ENCODE assay signal across 2 fruit fly cellular contexts in genomic region chr2L:14252271-14252870, dm6.
TF ChIP-seq lines count a peak whose summit lies in the region.

No protein-coding gene starts in this region.

TF ChIP-seq in whole organism, embryonic, 481 proteins besides CTCF, POLR2A, EP300 and RAD21 (continued from another document and continues in another):
- TF ChIP-seq ato (GFP tag; IDR thresholded peaks at IDR 0.05; lab: Robert Waterston, UW; ENCODE audit: partially characterized antibody) (no peak), ham (GFP tag; IDR thresholded peaks at IDR 0.05; lab: Robert Waterston, UW) (no peak), jigr1 (GFP tag; IDR thresholded peaks at IDR 0.05; lab: Robert Waterston, UW) (no peak), CG17802 (tag; optimal IDR thresholded peaks at IDR 0.05; lab: Kevin White, UChicago) (no peak), CG6791 (GFP tag; IDR thresholded peaks at IDR 0.05; lab: Robert Waterston, UW; ENCODE audit: partially characterized antibody) (no peak), Sry-β (GFP tag; optimal IDR thresholded peaks at IDR 0.05; lab: Kevin White, UChicago) (no peak), sens-2 (GFP tag; IDR thresholded peaks at IDR 0.05; lab: Robert Waterston, UW) (no peak), MBD-R2 (GFP tag; IDR thresholded peaks at IDR 0.05; lab: Robert Waterston, UW) (no peak), pan (optimal IDR thresholded peaks at IDR 0.05; lab: Kevin White, UChicago) (no peak), pan (GFP tag; optimal IDR thresholded peaks at IDR 0.05 in 1 of 2, IDR thresholded peaks at IDR 0.05 in 1 of 2) (no peak), kni (GFP tag; optimal IDR thresholded peaks at IDR 0.05; lab: Kevin White, UChicago) (no peak), CG6272 (GFP tag; IDR thresholded peaks at IDR 0.05; lab: Robert Waterston, UW) (no peak), CG9932 (GFP tag; IDR thresholded peaks at IDR 0.05; lab: Robert Waterston, UW) (no peak), CG3995 (GFP tag; optimal IDR thresholded peaks at IDR 0.05; lab: Kevin White, UChicago) (peak; percentile 90), Trl (optimal IDR thresholded peaks at IDR 0.05; lab: Kevin White, UChicago) (no peak), Trl (GFP tag; optimal IDR thresholded peaks at IDR 0.05; lab: Kevin White, UChicago) (no peak), CG4707 (GFP tag; optimal IDR thresholded peaks at IDR 0.05; lab: Kevin White, UChicago) (no peak), CG6813 (GFP tag; optimal IDR thresholded peaks at IDR 0.05; lab: Kevin White, UChicago) (no peak), zen (tag; optimal IDR thresholded peaks at IDR 0.05; lab: Kevin White, UChicago) (peak; percentile 58), Meics (GFP tag; optimal IDR thresholded peaks at IDR 0.05; lab: Kevin White, UChicago) (peak; percentile 16), kay (GFP tag; optimal IDR thresholded peaks at IDR 0.05; lab: Kevin White, UChicago) (no peak), CG8290 (GFP tag; optimal IDR thresholded peaks at IDR 0.05; lab: Kevin White, UChicago) (peak; percentile 32), CG8290 (tag; optimal IDR thresholded peaks at IDR 0.05; lab: Kevin White, UChicago) (no peak), Rfx (GFP tag; IDR thresholded peaks at IDR 0.05; lab: Robert Waterston, UW) (no peak), Camta (GFP tag; optimal IDR thresholded peaks at IDR 0.05; lab: Kevin White, UChicago) (no peak), Awh (GFP tag; IDR thresholded peaks at IDR 0.05; lab: Robert Waterston, UW) (no peak), shn (GFP tag; optimal IDR thresholded peaks at IDR 0.05; lab: Kevin White, UChicago) (no peak), psq (GFP tag; optimal IDR thresholded peaks at IDR 0.05; lab: Kevin White, UChicago) (no peak), CG11085 (GFP tag; IDR thresholded peaks at IDR 0.05; lab: Robert Waterston, UW) (no peak), CG8281 (tag; optimal IDR thresholded peaks at IDR 0.05; lab: Kevin White, UChicago) (no peak), CG14014 (GFP tag; IDR thresholded peaks at IDR 0.05; lab: Robert Waterston, UW) (no peak), CG13123 (GFP tag; optimal IDR thresholded peaks at IDR 0.05; lab: Kevin White, UChicago) (no peak), p53 (GFP tag; optimal IDR thresholded peaks at IDR 0.05; lab: Kevin White, UChicago) (no peak), sna (GFP tag; IDR thresholded peaks at IDR 0.05; lab: Robert Waterston, UW; ENCODE audit: partially characterized antibody) (no peak), Dek (tag; optimal IDR thresholded peaks at IDR 0.05; lab: Kevin White, UChicago) (peak; percentile 38), oc (tag; optimal IDR thresholded peaks at IDR 0.05; lab: Kevin White, UChicago) (no peak), kah (GFP tag; optimal IDR thresholded peaks at IDR 0.05; lab: Kevin White, UChicago) (no peak), Xbp1 (GFP tag; optimal IDR thresholded peaks at IDR 0.05; lab: Kevin White, UChicago) (peak; percentile 27), CG3163 (GFP tag; optimal IDR thresholded peaks at IDR 0.05; lab: Kevin White, UChicago) (no peak), CG18262 (tag; optimal IDR thresholded peaks at IDR 0.05; lab: Kevin White, UChicago) (peak; percentile 72), lola (GFP tag; optimal IDR thresholded peaks at IDR 0.05; lab: Kevin White, UChicago) (peak in 1 of 3 experiments; percentile 4), NK7.1 (GFP tag; optimal IDR thresholded peaks at IDR 0.05; lab: Kevin White, UChicago) (no peak), CG33557 (GFP tag; optimal IDR thresholded peaks at IDR 0.05; lab: Kevin White, UChicago) (no peak), Hr78 (GFP tag; optimal IDR thresholded peaks at IDR 0.05; lab: Kevin White, UChicago) (no peak), Bteb2 (GFP tag; optimal IDR thresholded peaks at IDR 0.05; lab: Kevin White, UChicago) (no peak), Asciz (GFP tag; optimal IDR thresholded peaks at IDR 0.05; lab: Kevin White, UChicago) (peak; percentile 6), ERR (GFP tag; optimal IDR thresholded peaks at IDR 0.05; lab: Kevin White, UChicago) (no peak), CG1832 (GFP tag; optimal IDR thresholded peaks at IDR 0.05; lab: Kevin White, UChicago) (no peak), Sox102F (GFP tag; optimal IDR thresholded peaks at IDR 0.05; lab: Kevin White, UChicago) (peak; percentile 66), sob (GFP tag; IDR thresholded peaks at IDR 0.05; lab: Robert Waterston, UW) (no peak), CG12155 (GFP tag; optimal IDR thresholded peaks at IDR 0.05; lab: Kevin White, UChicago) (no peak), ranshi (GFP tag; IDR thresholded peaks at IDR 0.05; lab: Robert Waterston, UW) (no peak; the same call in 1 of the 2 replicates), Elba2 (GFP tag; optimal IDR thresholded peaks at IDR 0.05; lab: Kevin White, UChicago) (no peak), chn (GFP tag; optimal IDR thresholded peaks at IDR 0.05; lab: Kevin White, UChicago) (no peak), ewg (GFP tag; optimal IDR thresholded peaks at IDR 0.05; lab: Kevin White, UChicago) (no peak), Ptx1 (GFP tag; IDR thresholded peaks at IDR 0.05; lab: Robert Waterston, UW) (peak; percentile 52), CG31441 (GFP tag; IDR thresholded peaks at IDR 0.05; lab: Robert Waterston, UW) (peak; percentile 74), zfh1 (GFP tag; IDR thresholded peaks at IDR 0.05; lab: Robert Waterston, UW) (no peak), CG4424 (GFP tag; optimal IDR thresholded peaks at IDR 0.05; lab: Kevin White, UChicago) (peak; percentile 32), phol (tag; optimal IDR thresholded peaks at IDR 0.05; lab: Kevin White, UChicago) (peak; percentile 75), CG10565 (GFP tag; optimal IDR thresholded peaks at IDR 0.05; lab: Kevin White, UChicago) (no peak), eyg (GFP tag; optimal IDR thresholded peaks at IDR 0.05; lab: Kevin White, UChicago) (no peak), CG33213 (GFP tag; optimal IDR thresholded peaks at IDR 0.05; lab: Kevin White, UChicago) (no peak), exex (tag; optimal IDR thresholded peaks at IDR 0.05; lab: Kevin White, UChicago) (no peak), CG12659 (GFP tag; optimal IDR thresholded peaks at IDR 0.05; lab: Kevin White, UChicago) (peak; percentile 36), dan (GFP tag; IDR thresholded peaks at IDR 0.05; lab: Robert Waterston, UW) (no peak), cas (GFP tag; IDR thresholded peaks at IDR 0.05; lab: Robert Waterston, UW) (no peak), fru (optimal IDR thresholded peaks at IDR 0.05; lab: Kevin White, UChicago) (no peak), CG9817 (tag; optimal IDR thresholded peaks at IDR 0.05; lab: Kevin White, UChicago) (peak; percentile 9), NfI (GFP tag; optimal IDR thresholded peaks at IDR 0.05; lab: Kevin White, UChicago) (no peak)

TF ChIP-seq in whole organism, prepupa, 60 proteins besides CTCF, POLR2A, EP300 and RAD21 (continued from another document):
- TF ChIP-seq salr (GFP tag; optimal IDR thresholded peaks at IDR 0.05; lab: Kevin White, UChicago) (peak in 1 of 2 experiments; percentile 14), CG7368 (GFP tag; optimal IDR thresholded peaks at IDR 0.05; lab: Kevin White, UChicago) (no peak), cyc (GFP tag; optimal IDR thresholded peaks at IDR 0.05; lab: Kevin White, UChicago) (no peak), Smox (GFP tag; optimal IDR thresholded peaks at IDR 0.05; lab: Kevin White, UChicago) (no peak), CG4318 (GFP tag; optimal IDR thresholded peaks at IDR 0.05; lab: Kevin White, UChicago) (peak; percentile 1), CG16779 (tag; optimal IDR thresholded peaks at IDR 0.05; lab: Kevin White, UChicago) (no peak), Gug (GFP tag; IDR thresholded peaks at IDR 0.05; lab: Robert Waterston, UW) (no peak), CG6276 (GFP tag; optimal IDR thresholded peaks at IDR 0.05; lab: Kevin White, UChicago) (no peak), Eip75B (GFP tag; optimal IDR thresholded peaks at IDR 0.05; lab: Kevin White, UChicago) (no peak), CG6792 (GFP tag; optimal IDR thresholded peaks at IDR 0.05; lab: Kevin White, UChicago) (peak; percentile 7), acj6 (GFP tag; optimal IDR thresholded peaks at IDR 0.05; lab: Kevin White, UChicago) (peak; percentile 18), CG8119 (GFP tag; IDR thresholded peaks at IDR 0.05; lab: Robert Waterston, UW) (peak; percentile 27; the same call in 2 of the 3 replicates), Eip78C (GFP tag; lab: Kevin White, UChicago) (peak; percentile 79), Ets96B (tag; optimal IDR thresholded peaks at IDR 0.05; lab: Kevin White, UChicago) (peak; percentile 50), Hr39 (GFP tag; optimal IDR thresholded peaks at IDR 0.05; lab: Kevin White, UChicago) (no peak), achi (GFP tag; optimal IDR thresholded peaks at IDR 0.05; lab: Kevin White, UChicago) (peak; percentile 31), fd85E (GFP tag; optimal IDR thresholded peaks at IDR 0.05; lab: Kevin White, UChicago) (no peak), Blimp-1 (GFP tag; optimal IDR thresholded peaks at IDR 0.05; lab: Kevin White, UChicago) (no peak), fkh (GFP tag; optimal IDR thresholded peaks at IDR 0.05; lab: Kevin White, UChicago) (no peak), CG11902 (GFP tag; optimal IDR thresholded peaks at IDR 0.05; lab: Kevin White, UChicago) (no peak), Sox15 (GFP tag; optimal IDR thresholded peaks at IDR 0.05; lab: Kevin White, UChicago) (no peak), esn (GFP tag; optimal IDR thresholded peaks at IDR 0.05; lab: Kevin White, UChicago) (peak; percentile 24), dsx (GFP tag; optimal IDR thresholded peaks at IDR 0.05; lab: Kevin White, UChicago; ENCODE audit: poor library complexity, severe bottlenecking) (peak; percentile 87), pdm3 (GFP tag; optimal IDR thresholded peaks at IDR 0.05; lab: Kevin White, UChicago) (peak; percentile 38), ss (GFP tag; optimal IDR thresholded peaks at IDR 0.05; lab: Kevin White, UChicago) (no peak), Ets21C (GFP tag; optimal IDR thresholded peaks at IDR 0.05; lab: Kevin White, UChicago) (no peak), CG6163 (GFP tag; IDR thresholded peaks at IDR 0.05; lab: Robert Waterston, UW) (peak; percentile 41; the same call in 1 of the 3 replicates), CG8319 (GFP tag; optimal IDR thresholded peaks at IDR 0.05; lab: Kevin White, UChicago) (no peak), topi (GFP tag; optimal IDR thresholded peaks at IDR 0.05; lab: Kevin White, UChicago) (peak; percentile 39), Met (GFP tag; optimal IDR thresholded peaks at IDR 0.05; lab: Kevin White, UChicago) (peak; percentile 42), CG32006 (GFP tag; optimal IDR thresholded peaks at IDR 0.05; lab: Kevin White, UChicago) (peak; percentile 39), eg (GFP tag; IDR thresholded peaks at IDR 0.05; lab: Robert Waterston, UW) (no peak), dac (GFP tag; optimal IDR thresholded peaks at IDR 0.05; lab: Kevin White, UChicago) (no peak), Hr38 (GFP tag; optimal IDR thresholded peaks at IDR 0.05; lab: Kevin White, UChicago) (no peak), CG11762 (GFP tag; optimal IDR thresholded peaks at IDR 0.05; lab: Kevin White, UChicago; ENCODE audit: insufficient read depth) (no peak), CG6808 (GFP tag; optimal IDR thresholded peaks at IDR 0.05; lab: Kevin White, UChicago) (no peak), svp (GFP tag; lab: Kevin White, UChicago) (peak; percentile 66), CG34406 (GFP tag; optimal IDR thresholded peaks at IDR 0.05; lab: Kevin White, UChicago) (peak; percentile 18)
TF ChIP-seq in whole organism, prepupa: peak in this region for 27.
